Fruit fly (Drosophila melanogaster) whole organism, prepupa: ENCODE measurements around the gene CG15445.

ENCODE experiments used
- Gug ChIP-seq: fragments of 200-800 bp; sonication (Bioruptor generic); IDR thresholded peaks from 2 replicates; pipeline ENCODE4 v1.3.6; 2022; ENCODE audit warnings: missing biosample characterization, missing genetic modification characterization
- Sox102F ChIP-seq: fragments of 200-800 bp; sonication (Bioruptor generic); optimal IDR thresholded peaks from 2 replicates; lab custom pipeline; 2016; ENCODE audit warnings: missing biosample characterization, mild to moderate bottlenecking, missing genetic modification characterization
- dac ChIP-seq: fragments of 200-800 bp; sonication (Bioruptor generic); optimal IDR thresholded peaks from 2 replicates; lab custom pipeline; 2017; ENCODE audit warnings: missing biosample characterization, mild to moderate bottlenecking, missing genetic modification characterization

- TF ChIP-seq dac (GFP tag; lab: Kevin White, UChicago) = no peak
- no peak for TF ChIP-seq Gug (GFP tag; lab: Robert Waterston, UW)
- no peak for TF ChIP-seq Sox102F (GFP tag; lab: Kevin White, UChicago)
These were observed 33.7 kb upstream of the CG15445 start for dm6 chrX:21083246-21083645.
